Worm (Caenorhabditis elegans) whole organism, dauer: ENCODE results near the gene Y58A7A.5.

Experiments
- unc-62 ChIP-seq: sonication (generic microtip); optimal IDR thresholded peaks from 2 replicates; lab custom pipeline; 2017; ENCODE audit warnings: missing biosample characterization, missing genetic modification reagents, missing genetic modification characterization

Gene Y58A7A.5

DNA sequence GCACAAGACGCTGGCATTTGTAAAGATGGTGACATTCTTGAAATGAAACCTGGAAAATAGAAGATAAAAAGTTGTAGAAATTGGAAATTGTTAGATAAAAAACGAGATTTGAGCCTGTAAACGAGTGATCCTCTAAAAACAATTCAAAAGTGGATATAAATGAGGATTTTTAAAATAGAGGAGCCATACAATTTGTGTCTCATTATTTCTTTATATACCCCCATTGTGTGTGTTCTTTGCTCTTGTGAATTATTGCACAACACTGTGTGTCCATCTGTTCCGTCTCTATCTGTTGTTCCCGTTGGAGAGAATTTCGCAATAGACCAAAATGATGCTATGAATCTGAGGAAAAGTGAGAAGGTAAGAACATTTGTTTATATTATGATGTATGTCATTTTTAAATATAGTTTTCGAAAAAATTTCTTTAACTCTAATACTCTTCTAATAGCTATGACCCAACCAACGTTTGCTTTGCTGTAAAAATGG is at the start of gene Y58A7A.5:
Y58A7A.5 (minus strand) TSS at position 51 of the 486 bp plus-strand sequence.
- no peak for TF ChIP-seq unc-62

DNA sequence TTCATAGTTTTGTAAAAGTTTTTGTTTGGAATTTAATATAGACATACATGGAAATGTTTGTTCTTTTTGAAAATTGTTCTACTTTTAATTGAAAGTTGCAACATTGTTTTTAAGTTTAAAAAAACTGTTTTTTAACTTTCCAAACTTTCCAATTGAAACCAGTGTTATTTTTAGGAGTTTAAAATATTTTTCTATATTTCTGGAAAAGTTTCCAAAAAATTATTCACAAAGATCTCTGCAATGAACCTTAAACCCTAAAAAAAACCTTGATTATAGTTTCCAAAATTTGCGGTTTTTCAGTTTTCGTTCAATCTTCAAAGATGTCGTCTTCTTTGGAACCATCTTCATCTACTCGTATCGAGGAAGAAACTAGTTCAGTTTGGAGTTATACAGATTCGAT is 45.7 kb upstream of the Y58A7A.5 start, which contains the start of gene F14F9.4:
F14F9.4 (plus strand) TSS at position 301 of the 400 bp plus-strand sequence.
- no peak for TF ChIP-seq unc-62

DNA sequence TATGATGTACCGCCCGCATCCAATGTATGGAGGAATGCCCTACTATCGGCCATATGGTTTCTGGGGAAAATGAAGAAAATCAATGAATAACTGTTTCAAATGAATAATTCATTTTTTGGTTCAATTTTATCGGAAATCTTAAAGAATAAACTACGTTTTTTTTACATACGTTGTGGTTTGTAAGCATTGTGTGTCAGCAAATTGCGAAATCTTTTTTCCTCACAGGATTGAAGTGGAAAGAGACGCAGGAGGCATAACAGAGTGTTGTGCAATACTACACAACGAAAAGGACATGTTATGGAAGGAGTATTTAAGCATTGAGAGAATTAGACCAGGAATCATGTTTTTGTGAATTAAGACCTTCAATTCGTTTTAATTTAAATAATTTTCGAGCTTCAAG is 44.6 kb upstream of the Y58A7A.5 start:
- no peak for TF ChIP-seq unc-62

DNA sequence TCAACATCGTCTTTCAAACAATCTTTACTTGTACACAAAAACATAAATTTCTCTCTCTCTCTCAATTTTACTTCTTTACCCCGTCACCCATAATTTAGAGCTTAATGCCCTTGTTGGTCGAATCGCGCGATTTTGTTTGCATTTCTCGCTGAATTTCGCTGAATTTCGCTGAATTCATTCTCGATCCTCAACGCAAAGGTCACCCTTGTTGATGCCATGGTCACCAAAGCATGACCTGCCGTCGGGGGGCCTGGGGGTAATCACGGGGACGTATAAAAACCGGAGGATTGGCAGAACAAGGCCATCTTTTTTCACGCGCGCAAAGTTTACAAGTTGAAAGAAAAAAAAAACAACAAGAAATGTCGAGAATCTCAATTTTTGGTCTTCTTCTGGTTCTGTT is 43.2 kb upstream of the Y58A7A.5 start, which contains the start of gene F14F9.8:
F14F9.8 (plus strand) TSS at position 301 of the 400 bp plus-strand sequence.
- no peak for TF ChIP-seq unc-62

DNA sequence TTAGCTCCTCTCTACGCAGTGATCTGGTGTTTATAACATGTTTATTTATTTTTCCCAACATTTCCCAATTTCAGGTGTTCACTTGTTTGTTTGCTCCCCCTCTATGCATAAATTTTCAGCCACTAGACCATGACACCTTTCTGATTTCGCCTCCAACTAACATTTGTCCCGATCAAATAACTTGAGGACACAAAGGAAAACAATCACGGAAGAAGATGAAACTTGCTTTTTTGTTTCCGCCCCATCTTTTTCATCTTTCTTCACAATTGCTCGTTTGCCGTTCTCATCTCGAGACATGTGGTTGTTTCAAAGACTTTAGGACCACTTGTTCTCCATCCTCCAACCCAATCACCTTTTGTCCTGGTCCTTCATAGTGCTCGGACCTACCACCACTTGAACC is 40.0 kb upstream of the Y58A7A.5 start, which contains the start of gene F14F9.5:
F14F9.5 (plus strand) TSS at position 301 of the 400 bp plus-strand sequence.
- TF ChIP-seq unc-62, result no peak

DNA sequence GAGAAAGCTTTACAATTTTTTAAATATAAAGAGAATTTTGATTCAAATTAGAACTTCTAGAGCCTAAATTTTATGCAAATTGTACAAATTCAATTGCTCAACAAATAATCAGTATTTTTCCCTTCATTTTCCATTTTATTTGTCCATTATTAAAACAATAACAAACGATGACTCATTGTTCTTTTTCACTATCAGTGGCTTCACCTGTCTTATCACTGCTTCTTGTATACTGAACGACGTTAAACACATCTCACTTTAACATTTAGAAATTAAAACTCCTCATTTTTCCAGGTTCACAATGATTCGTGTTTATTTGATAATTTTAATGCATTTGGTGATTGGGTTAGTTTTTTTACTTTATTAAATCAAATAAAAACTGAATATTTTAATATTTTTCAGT is 32.9 kb upstream of the Y58A7A.5 start, which contains the start of gene sid-1:
sid-1 (plus strand) TSS at position 292 of the 400 bp plus-strand sequence.
- TF ChIP-seq unc-62, result no peak

DNA sequence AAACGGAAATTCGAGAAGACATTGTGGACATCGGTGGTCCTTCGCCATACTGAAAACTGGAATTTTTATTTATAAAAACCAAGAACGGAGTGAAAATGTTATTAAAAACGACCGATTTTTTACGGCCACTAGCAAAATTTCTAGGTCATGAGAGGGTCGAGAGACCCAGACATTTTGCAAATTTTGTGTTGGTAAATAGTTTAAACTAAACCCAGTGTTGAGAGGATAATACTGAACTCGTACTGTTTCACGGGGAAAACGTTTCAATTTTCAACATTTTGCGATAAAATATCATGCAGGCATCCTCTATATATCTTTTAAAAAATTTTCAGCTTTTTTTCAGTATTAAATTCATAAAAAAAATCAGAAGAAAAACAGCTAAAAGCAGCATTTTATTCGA is 32.3 kb upstream of the Y58A7A.5 start, which contains the start of gene C04F5.9:
C04F5.9 (minus strand) TSS at position 101 of the 400 bp plus-strand sequence.
- TF ChIP-seq unc-62, result no peak

DNA sequence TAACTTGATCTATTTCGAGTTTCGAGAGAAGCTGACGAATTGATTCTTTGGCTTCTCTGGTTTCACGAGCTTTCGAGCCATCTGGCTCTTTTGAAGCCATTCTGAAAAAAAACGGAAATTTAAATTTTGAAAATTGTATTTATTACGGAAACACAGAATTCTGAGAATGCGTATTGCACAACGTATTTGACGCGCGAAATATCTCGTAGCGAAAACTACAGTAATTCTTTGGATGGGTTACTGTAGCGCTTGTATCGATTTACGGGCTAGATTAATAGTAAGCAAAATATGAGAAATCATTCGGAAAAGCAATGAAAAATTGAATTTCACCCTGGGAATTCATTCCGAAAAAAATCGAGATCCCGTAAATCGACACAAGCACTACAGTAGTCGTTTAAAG is 26.9 kb upstream of the Y58A7A.5 start, which contains the start of gene C04F5.8:
C04F5.8 (minus strand) TSS at position 101 of the 400 bp plus-strand sequence.
- no peak for TF ChIP-seq unc-62

DNA sequence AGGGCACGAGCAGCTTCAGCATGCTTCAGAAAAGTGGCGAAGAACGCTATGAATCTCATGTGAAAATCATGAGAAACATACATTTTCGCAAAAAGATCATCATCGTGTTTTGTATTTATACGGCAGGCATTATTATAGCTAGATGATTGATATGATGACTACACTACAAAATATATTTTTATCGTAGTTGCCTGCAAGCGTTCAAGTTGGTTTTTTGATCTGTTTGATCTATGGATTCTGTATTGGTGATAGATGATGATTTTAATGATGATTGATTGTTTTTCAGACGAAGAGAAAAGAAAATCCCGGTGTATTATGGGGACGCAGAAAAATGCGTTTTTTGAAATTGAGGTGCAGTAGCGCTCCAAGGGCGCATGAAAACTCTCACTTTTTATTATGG is 23.9 kb upstream of the Y58A7A.5 start, which contains the start of gene ugt-63:
ugt-63 (minus strand) TSS at position 89 of the 400 bp plus-strand sequence.
- TF ChIP-seq unc-62, result no peak

DNA sequence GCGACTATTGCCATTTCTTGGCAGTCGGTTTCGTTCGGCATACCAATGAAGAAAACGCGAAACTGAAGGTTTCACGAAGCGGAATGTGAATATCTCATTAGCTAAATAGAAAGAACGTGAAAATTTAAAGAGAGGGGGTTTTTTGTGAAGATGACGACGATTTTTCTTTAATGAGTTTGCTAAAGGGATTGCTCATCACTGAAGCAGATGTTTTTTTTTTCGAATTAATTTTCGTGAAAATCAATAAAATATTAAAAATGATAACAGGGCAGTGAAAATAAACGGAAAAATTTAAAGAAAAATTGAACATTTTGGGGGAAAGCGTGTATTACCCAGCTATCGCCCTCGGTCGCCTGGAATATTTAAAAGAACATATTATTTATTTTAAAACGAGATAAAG is 21.0 kb upstream of the Y58A7A.5 start, which contains the start of gene srab-3:
srab-3 (minus strand) TSS at position 101 of the 400 bp plus-strand sequence.
- TF ChIP-seq unc-62, result no peak

DNA sequence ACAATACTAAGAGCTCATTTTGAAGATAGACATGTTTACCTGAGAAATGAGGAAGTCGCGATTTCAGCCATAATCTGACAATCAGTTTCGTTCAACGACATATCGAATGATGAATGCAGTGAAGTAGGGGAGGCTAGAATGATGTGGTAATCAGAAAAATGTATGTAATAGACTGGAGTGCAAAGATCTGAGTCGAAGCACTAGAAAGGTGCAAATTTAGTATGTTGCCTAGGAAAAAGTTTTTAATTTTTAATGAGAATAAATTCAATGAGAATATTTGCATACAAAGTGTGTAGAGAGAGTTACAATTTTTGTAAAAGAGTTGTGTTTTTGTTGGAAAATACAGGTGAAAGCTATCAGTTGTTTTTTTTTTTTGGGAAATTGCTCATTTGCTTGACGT is 18.2 kb upstream of the Y58A7A.5 start, which contains the start of gene srab-2:
srab-2 (minus strand) TSS at position 101 of the 400 bp plus-strand sequence.
- no peak for TF ChIP-seq unc-62

DNA sequence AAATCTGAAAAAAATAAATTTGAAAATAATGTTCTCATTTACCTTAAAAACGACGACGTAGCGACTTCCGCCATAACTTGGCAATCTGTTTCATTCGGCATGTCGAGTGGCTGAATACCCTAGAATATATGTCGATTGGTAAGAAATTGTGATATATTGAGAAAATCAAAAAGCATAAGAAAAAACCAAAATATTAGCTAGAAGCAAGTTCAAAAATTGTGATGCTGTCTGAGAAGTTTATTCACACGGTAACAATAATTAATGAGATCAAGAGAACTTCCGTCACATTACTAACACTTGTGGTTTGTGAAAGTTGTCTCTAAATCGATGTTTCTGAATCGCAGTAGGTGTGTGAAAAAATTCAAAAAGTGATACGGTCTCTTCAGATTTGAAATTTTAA is 15.2 kb upstream of the Y58A7A.5 start, which contains the start of gene srab-1:
srab-1 (minus strand) TSS at position 101 of the 400 bp plus-strand sequence.
- TF ChIP-seq unc-62, result no peak

DNA sequence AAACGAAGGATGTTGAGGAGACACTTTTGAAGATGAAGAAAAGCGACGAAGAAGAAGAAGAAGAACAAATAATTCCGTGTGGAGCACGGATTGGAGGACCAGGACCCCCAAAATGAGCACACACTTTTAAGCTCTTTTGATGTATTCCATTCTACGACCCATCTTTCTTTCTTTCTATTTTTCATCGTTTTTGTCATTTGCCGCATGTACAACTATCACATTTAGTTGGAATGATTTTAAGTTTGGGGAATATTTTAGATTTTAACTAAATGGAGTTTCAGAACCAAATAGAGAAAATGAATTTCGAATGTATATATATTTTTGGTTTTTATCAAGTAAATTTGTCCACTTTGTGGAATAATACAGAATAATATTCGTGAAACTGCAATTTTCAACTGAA is 12.2 kb upstream of the Y58A7A.5 start, which contains the start of gene unc-46:
unc-46 (minus strand) TSS at position 101 of the 400 bp plus-strand sequence.
- no peak for TF ChIP-seq unc-62

DNA sequence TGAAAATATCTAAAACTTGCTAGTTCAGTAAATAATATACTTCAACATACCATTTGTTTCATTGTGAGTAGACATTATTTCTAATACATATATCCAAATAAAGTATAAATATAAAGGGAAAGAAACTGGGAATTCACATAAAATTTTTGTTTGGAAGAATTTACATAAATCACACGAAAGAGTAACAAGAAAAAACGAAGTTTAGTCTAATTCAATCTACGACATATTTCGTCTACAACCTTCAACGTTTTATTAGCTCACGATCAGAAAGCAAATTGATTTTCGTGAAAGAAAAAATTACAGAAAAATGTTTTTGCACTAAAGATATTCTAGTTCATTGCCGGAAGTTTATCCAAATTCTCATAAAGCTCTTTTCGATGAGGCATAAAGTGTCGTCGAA is 10.3 kb upstream of the Y58A7A.5 start, which contains the start of gene C04F5.2:
C04F5.2 (minus strand) TSS at position 101 of the 400 bp plus-strand sequence.
- no peak for TF ChIP-seq unc-62

DNA sequence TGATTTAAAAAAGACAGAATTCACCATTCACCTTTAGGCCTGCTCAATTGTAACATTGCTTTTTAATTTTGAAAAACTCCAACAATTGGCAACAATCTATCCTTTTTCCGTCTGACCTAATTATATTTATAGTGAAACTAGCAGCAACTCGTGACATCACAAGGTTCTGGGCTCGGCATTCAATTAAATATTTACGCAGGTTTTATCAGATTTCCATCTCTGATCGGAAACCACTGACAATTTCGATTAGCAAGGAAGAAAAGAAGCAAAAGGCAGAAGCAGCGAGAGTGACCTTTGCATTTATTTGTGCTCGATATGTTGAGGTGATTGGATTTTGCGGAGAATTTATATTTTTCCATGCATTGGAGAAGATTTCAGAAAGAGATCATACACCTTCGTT is 3.6 kb upstream of the Y58A7A.5 start:
- TF ChIP-seq unc-62, result no peak

DNA sequence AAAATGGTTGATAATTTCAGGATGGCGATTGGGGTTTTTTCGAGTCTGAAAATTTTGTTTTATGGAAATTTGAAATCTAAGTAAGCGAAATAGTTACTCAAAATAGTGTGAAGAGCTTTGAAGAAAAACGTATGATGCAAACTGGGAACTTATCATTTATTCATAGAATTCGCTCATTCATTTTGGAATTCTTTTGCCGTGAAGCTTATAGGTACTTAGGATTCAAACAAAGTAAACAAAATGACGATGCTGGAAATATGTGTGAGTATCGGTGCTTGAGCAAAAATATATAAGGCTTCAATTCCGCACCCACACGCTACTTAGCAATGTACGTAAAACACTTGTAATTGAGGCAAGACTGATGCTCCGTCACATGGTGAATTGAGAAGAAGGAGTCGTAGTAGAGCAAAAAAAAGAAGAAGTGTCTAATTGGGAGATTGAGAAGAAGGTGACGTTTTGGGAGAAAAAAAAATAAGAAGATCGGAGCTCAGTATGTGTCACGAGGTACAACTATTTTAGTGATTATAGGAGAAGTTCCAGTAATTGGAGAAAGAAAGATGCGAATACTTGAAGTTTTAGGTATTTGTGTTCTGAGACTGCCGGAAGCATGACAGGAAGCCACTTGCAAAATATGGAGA is 2.8 kb upstream of the Y58A7A.5 start, which contains the start of gene glb-32:
glb-32 (minus strand) TSS at position 51 of the 638 bp plus-strand sequence.
- TF ChIP-seq unc-62, result no peak

DNA sequence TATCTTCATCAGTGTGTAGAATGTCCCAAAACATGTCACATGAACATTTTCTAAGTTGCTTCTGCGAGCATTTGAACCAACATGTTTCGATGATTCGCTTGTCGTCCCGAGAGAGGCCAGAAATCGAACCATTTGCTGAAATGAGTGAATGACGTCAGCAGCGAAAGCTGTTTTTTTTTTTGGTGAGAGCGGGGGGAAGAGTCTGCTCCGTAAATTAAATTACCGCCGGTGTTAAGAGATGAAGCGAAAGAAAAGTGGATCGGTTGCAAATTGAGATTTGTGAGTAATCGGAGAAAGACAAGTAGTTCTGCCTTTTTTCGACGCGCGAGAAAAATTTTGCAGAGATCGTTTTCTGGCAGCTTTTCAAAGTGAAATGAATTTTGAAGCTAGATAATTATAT is 1.5 kb upstream of the Y58A7A.5 start:
- no peak for TF ChIP-seq unc-62
